Worm (Caenorhabditis elegans) whole organism, L3 larva: ENCODE results near the gene wrt-1.

Source experiments
- ZK546.5 ChIP-seq: sonication (generic microtip); optimal IDR thresholded peaks from 2 replicates; lab custom pipeline; 2017; ENCODE audit warnings: missing biosample characterization, missing genetic modification characterization
- ama-1 ChIP-seq: fragments of 150-350 bp; optimal IDR thresholded peaks from 2 replicates; lab custom pipeline; 2018
- ceh-28 ChIP-seq: fragments of 150-350 bp; optimal IDR thresholded peaks from 2 replicates; lab custom pipeline; 2014; ENCODE audit warnings: missing biosample characterization, missing genetic modification reagents, missing genetic modification characterization
- hmg-11 ChIP-seq: sonication (generic microtip); optimal IDR thresholded peaks from 2 replicates; lab custom pipeline; 2016; ENCODE audit warnings: missing genetic modification characterization, missing compliant biosample characterization
- lin-15B ChIP-seq: fragments of 150-350 bp; optimal IDR thresholded peaks from 2 replicates; lab custom pipeline; 2014; ENCODE audit warnings: missing biosample characterization, missing genetic modification characterization
- nhr-11 ChIP-seq: fragments of 150-350 bp; optimal IDR thresholded peaks from 2 replicates; lab custom pipeline; 2014; ENCODE audit warnings: missing biosample characterization, missing genetic modification characterization
- nhr-12 ChIP-seq: fragments of 150-350 bp; optimal IDR thresholded peaks from 2 replicates; lab custom pipeline; 2014; ENCODE audit warnings: missing biosample characterization, missing genetic modification characterization
- skn-1 ChIP-seq: fragments of 150-350 bp; optimal IDR thresholded peaks from 2 replicates; lab custom pipeline; 2014; ENCODE audit warnings: missing biosample characterization, missing genetic modification characterization
- snpc-4 ChIP-seq: fragments of 150-350 bp; optimal IDR thresholded peaks from 2 replicates; lab custom pipeline; 2014; ENCODE audit warnings: missing biosample characterization, missing genetic modification characterization
- tbx-2 ChIP-seq: sonication (generic microtip); optimal IDR thresholded peaks from 2 replicates; lab custom pipeline; 2016; ENCODE audit warnings: mild to moderate bottlenecking, missing genetic modification characterization, missing compliant biosample characterization
- zag-1 ChIP-seq: fragments of 150-350 bp; optimal IDR thresholded peaks from 2 replicates; lab custom pipeline; 2014; ENCODE audit warnings: missing biosample characterization, missing genetic modification characterization
- ztf-11 ChIP-seq: fragments of 150-350 bp; optimal IDR thresholded peaks from 2 replicates; lab custom pipeline; 2014; ENCODE audit warnings: missing biosample characterization, missing genetic modification characterization
- ztf-4 ChIP-seq: fragments of 150-350 bp; optimal IDR thresholded peaks from 2 replicates; lab custom pipeline; 2014; ENCODE audit warnings: missing biosample characterization, missing genetic modification characterization

DNA sequence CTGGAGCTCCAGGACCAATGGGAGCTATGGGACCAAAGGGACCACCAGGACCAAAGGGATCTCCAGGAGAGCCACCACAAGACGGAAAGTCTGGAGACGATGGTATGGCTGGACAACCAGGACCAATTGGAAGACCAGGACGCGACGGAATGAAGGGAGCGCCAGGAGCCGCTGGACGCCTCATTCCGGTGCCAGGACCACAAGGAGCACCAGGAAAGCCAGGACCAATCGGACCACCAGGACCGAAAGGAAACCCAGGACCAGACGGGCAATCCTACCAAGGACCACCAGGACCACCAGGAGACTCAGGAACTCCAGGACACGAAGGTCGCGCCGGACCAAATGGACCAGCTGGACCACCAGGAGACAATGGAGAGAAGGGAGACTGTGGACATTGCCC is 14.0 kb downstream of the wrt-1 start:
- TF ChIP-seq skn-1 (tag; lab: Kevin White, UChicago) (no peak), hmg-11 (tag; lab: Kevin White, UChicago) (no peak), ama-1 (lab: Kevin White, UChicago) (peak; percentile 32), nhr-12 (tag; lab: Kevin White, UChicago) (no peak), nhr-11 (tag; lab: Kevin White, UChicago) (no peak), zag-1 (tag; lab: Kevin White, UChicago) (no peak), ZK546.5 (tag; lab: Kevin White, UChicago) (no peak), lin-15B (tag; lab: Kevin White, UChicago) (no peak), snpc-4 (no peak), ztf-11 (tag; lab: Kevin White, UChicago) (no peak), tbx-2 (tag; lab: Kevin White, UChicago) (no peak), ceh-28 (tag; lab: Kevin White, UChicago) (no peak), ztf-4 (no peak)
